Worm (Caenorhabditis elegans) whole organism, L4 larva: ENCODE results near the gene F46G11.2.

Source experiments
- D1046.2 ChIP-seq: fragments of 200-800 bp; sonication (Bioruptor generic); IDR thresholded peaks from 2 replicates; pipeline ENCODE4 v1.3.6; 2022; ENCODE audit warnings: missing genetic modification characterization, missing compliant biosample characterization
- F26F4.8 ChIP-seq: fragments of 200-800 bp; sonication (Bioruptor generic); conservative IDR thresholded peaks from 2 replicates; pipeline ENCODE4 v1.3.6; 2022; ENCODE audit warnings: missing genetic modification characterization, missing compliant biosample characterization
- F37D6.2 ChIP-seq: sonication (generic microtip); optimal IDR thresholded peaks from 2 replicates; lab custom pipeline; 2016; ENCODE audit warnings: mild to moderate bottlenecking, missing genetic modification characterization, missing compliant biosample characterization
- F49E8.2 ChIP-seq: sonication (generic microtip); optimal IDR thresholded peaks from 2 replicates; lab custom pipeline; 2016; ENCODE audit warnings: missing compliant biosample characterization, mild to moderate bottlenecking, missing genetic modification characterization, borderline replicate concordance
- Y105C5A.15 ChIP-seq: fragments of 200-800 bp; sonication (Bioruptor generic); IDR thresholded peaks from 2 replicates; pipeline ENCODE4 v1.3.6; 2022; ENCODE audit warnings: missing genetic modification characterization, missing compliant biosample characterization
- Y48G9A.11 ChIP-seq: fragments of 200-800 bp; sonication (Bioruptor generic); IDR thresholded peaks from 2 replicates; pipeline ENCODE4 v1.3.6; 2022; ENCODE audit warnings: missing genetic modification reagents, missing genetic modification characterization, missing compliant biosample characterization
- Y75B8A.6 ChIP-seq: fragments of 200-800 bp; sonication (Bioruptor generic); IDR thresholded peaks from 2 replicates; pipeline ENCODE4 v1.3.6; 2022; ENCODE audit warnings: missing genetic modification reagents, missing genetic modification characterization, missing compliant biosample characterization
- aha-1 ChIP-seq: fragments of 150-350 bp; peaks from one replicate; lab custom pipeline; 2014; ENCODE audit warnings: missing biosample characterization, missing genetic modification characterization
- ceh-44 ChIP-seq: fragments of 200-800 bp; sonication (Bioruptor generic); IDR thresholded peaks from 2 replicates; pipeline ENCODE4 v1.3.6; 2022; ENCODE audit warnings: missing genetic modification reagents, missing genetic modification characterization, missing compliant biosample characterization
- ceh-62 ChIP-seq: sonication (generic microtip); optimal IDR thresholded peaks from 2 replicates; lab custom pipeline; 2017; ENCODE audit warnings: missing biosample characterization, missing genetic modification characterization
- ctbp-1 ChIP-seq: fragments of 200-800 bp; sonication (Bioruptor generic); IDR thresholded peaks from 2 replicates; pipeline ENCODE4 v1.3.6; 2022; ENCODE audit warnings: missing genetic modification reagents, missing genetic modification characterization, missing compliant biosample characterization
- daf-19 ChIP-seq: fragments of 200-800 bp; sonication (Bioruptor generic); conservative IDR thresholded peaks from 2 replicates; pipeline ENCODE4 v1.3.6; 2022; ENCODE audit warnings: missing genetic modification characterization, missing compliant biosample characterization
- daf-8 ChIP-seq: fragments of 200-800 bp; sonication (Bioruptor generic); IDR thresholded peaks from 2 replicates; pipeline ENCODE4 v1.3.6; 2022; ENCODE audit warnings: missing genetic modification characterization, missing compliant biosample characterization
- dpl-1 ChIP-seq: fragments of 150-350 bp; optimal IDR thresholded peaks from 2 replicates; lab custom pipeline; 2014; ENCODE audit warnings: missing biosample characterization, missing genetic modification reagents, missing genetic modification characterization
- dve-1 ChIP-seq: sonication (generic microtip); optimal IDR thresholded peaks from 2 replicates; lab custom pipeline; 2017; ENCODE audit warnings: antibody characterized with exemption, mild to moderate bottlenecking, missing genetic modification characterization, missing compliant biosample characterization; ENCODE audit not compliant: insufficient read depth
- gei-8 ChIP-seq: fragments of 200-800 bp; sonication (Bioruptor generic); optimal IDR thresholded peaks from 2 replicates; lab custom pipeline; 2018; ENCODE audit warnings: mild to moderate bottlenecking, missing genetic modification characterization, missing compliant biosample characterization
- lir-3 ChIP-seq: sonication (generic microtip); optimal IDR thresholded peaks from 2 replicates; lab custom pipeline; 2016; ENCODE audit warnings: mild to moderate bottlenecking, missing genetic modification characterization, missing compliant biosample characterization
- lsy-2 ChIP-seq, 2 experiments: fragments of 150-350 bp in 1 of 2; sonication (generic microtip) in 1 of 2; optimal IDR thresholded peaks; 2 replicates each; lab custom pipeline; 2014 to 2017; ENCODE audit warnings: missing biosample characterization in 2 of 2, missing genetic modification characterization in 2 of 2
- mdt-29 ChIP-seq: fragments of 200-800 bp; sonication (Bioruptor generic); IDR thresholded peaks from 2 replicates; pipeline ENCODE4 v1.3.6; 2022; ENCODE audit warnings: missing genetic modification reagents, missing genetic modification characterization, missing compliant biosample characterization
- mes-2 ChIP-seq: sonication (generic microtip); optimal IDR thresholded peaks from 2 replicates; lab custom pipeline; 2016; ENCODE audit warnings: missing genotype, mild to moderate bottlenecking, missing genetic modification characterization, missing compliant biosample characterization; ENCODE audit not compliant: poor library complexity, severe bottlenecking
- mxl-2 ChIP-seq: fragments of 200-800 bp; sonication (Bioruptor generic); conservative IDR thresholded peaks from 2 replicates; pipeline ENCODE4 v1.3.6; 2022; ENCODE audit warnings: missing genetic modification reagents, missing genetic modification characterization, missing compliant biosample characterization
- mxl-3 ChIP-seq: fragments of 200-800 bp; sonication (Bioruptor generic); optimal IDR thresholded peaks from 2 replicates; lab custom pipeline; 2018; ENCODE audit warnings: mild to moderate bottlenecking, missing genetic modification characterization, missing compliant biosample characterization
- nhr-11 ChIP-seq: fragments of 150-350 bp; optimal IDR thresholded peaks from 2 replicates; lab custom pipeline; 2014; ENCODE audit warnings: missing biosample characterization, missing genetic modification characterization
- nhr-25 ChIP-seq: sonication (generic microtip); optimal IDR thresholded peaks from 2 replicates; lab custom pipeline; 2017; ENCODE audit warnings: missing genetic modification characterization, mild to moderate bottlenecking, missing compliant biosample characterization, antibody characterized with exemption, moderate library complexity, borderline replicate concordance; ENCODE audit not compliant: insufficient read depth
- nhr-41 ChIP-seq: fragments of 200-800 bp; sonication (Bioruptor generic); IDR thresholded peaks from 2 replicates; pipeline ENCODE4 v1.3.6; 2022; ENCODE audit warnings: missing genetic modification reagents, missing genetic modification characterization, missing compliant biosample characterization
- nhr-76 ChIP-seq: fragments of 150-350 bp; optimal IDR thresholded peaks from 2 replicates; lab custom pipeline; 2014; ENCODE audit warnings: missing biosample characterization, missing genetic modification characterization
- pqm-1 ChIP-seq: sonication (generic microtip); optimal IDR thresholded peaks from 2 replicates; lab custom pipeline; 2017; ENCODE audit warnings: missing biosample characterization, missing genetic modification characterization
- set-16 ChIP-seq: fragments of 200-800 bp; sonication (Bioruptor generic); IDR thresholded peaks from 2 replicates; pipeline ENCODE4 v1.3.6; 2022; ENCODE audit warnings: missing genetic modification reagents, missing genetic modification characterization, missing compliant biosample characterization
- skn-1 ChIP-seq: fragments of 150-350 bp; optimal IDR thresholded peaks from 2 replicates; lab custom pipeline; 2014; ENCODE audit warnings: missing biosample characterization, missing genetic modification characterization
- tag-97 ChIP-seq: fragments of 200-800 bp; sonication (Bioruptor generic); IDR thresholded peaks from 2 replicates; pipeline ENCODE4 v1.3.6; 2022; ENCODE audit warnings: missing genetic modification characterization, missing compliant biosample characterization
- unc-62 ChIP-seq, 3 experiments: fragments of 150-350 bp in 1 of 3; sonication (generic microtip); optimal IDR thresholded peaks in 2 of 3; peaks in 1 of 3; 1 replicate in 1 of 3; 2 replicates in 2 of 3; lab custom pipeline; 2014 to 2017; ENCODE audit warnings: missing biosample characterization in 3 of 3, missing genetic modification characterization in 3 of 3, missing genetic modification reagents in 3 of 3, missing genotype in 1 of 3
- zip-11 ChIP-seq: fragments of 200-800 bp; sonication (Bioruptor generic); IDR thresholded peaks from 2 replicates; pipeline ENCODE4 v1.3.6; 2022; ENCODE audit warnings: missing genetic modification characterization, missing compliant biosample characterization
- zip-2 ChIP-seq: fragments of 150-350 bp; optimal IDR thresholded peaks from 2 replicates; lab custom pipeline; 2014; ENCODE audit warnings: missing biosample characterization, missing genetic modification characterization
- ztf-7 ChIP-seq: fragments of 150-350 bp; optimal IDR thresholded peaks from 2 replicates; lab custom pipeline; 2014; ENCODE audit warnings: missing biosample characterization, missing genetic modification characterization

Gene F46G11.2

DNA sequence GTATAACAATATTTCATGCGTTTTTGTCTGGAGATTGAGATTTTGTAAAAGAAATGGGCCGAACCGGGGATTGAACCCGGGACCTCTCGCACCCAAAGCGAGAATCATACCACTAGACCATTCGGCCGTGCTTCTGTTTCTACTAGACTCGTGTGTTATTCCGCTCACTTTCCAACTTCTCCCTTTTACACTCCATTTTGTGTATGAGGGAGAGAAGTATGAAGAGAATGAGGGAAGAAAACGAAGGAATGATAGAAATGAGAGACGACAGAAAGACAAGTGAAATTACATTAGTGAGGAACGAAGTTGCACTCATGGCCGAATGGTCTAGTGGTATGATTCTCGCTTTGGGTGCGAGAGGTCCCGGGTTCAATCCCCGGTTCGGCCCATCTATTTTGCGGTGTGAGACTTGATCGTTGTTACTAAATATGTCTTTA lies 13.2 kb downstream of the F46G11.2 start (continued):
- TF ChIP-seq nhr-25 (tag; lab: Kevin White, UChicago) (peak; percentile 89), lir-3 (tag; lab: Kevin White, UChicago) (peak; percentile 83), D1046.2 (peak; percentile 47; the same call in 1 of the 2 replicates), dve-1 (peak; percentile 73), mxl-3 (GFP tag; lab: Kevin White, UChicago) (peak; percentile 78), nhr-41 (0 out of 2 replicates have a peak, but pooled peaks have one; percentile 53), gei-8 (peak; percentile 93), mdt-29 (peak; percentile 85), daf-19 (GFP tag; lab: Robert Waterston, UW) (peak; percentile 92), Y48G9A.11 (GFP tag; lab: Robert Waterston, UW) (peak; percentile 75), mxl-2 (GFP tag; lab: Robert Waterston, UW) (peak; percentile 81)

DNA sequence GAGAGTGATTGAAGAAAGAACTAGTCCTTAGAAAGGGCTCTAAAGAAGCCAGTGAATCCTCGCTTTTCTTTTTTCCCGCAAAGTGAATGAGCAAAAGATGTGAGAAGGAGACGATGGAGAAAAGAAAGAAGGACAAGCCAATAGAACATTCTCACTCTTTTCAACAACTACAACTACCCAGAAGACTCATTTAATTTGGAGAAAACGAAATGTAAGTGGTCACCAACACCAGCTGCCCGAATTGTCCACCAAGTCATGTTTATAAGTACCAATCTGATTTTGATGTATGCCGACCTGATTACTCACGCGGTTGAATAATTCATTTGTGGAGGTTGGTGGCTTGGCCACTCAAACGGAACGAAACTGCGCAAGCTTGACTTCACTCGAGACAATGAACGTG lies 14.6 kb downstream of the F46G11.2 start:
- TF ChIP-seq lsy-2 (tag; optimal IDR thresholded peaks at IDR 0.05; lab: Kevin White, UChicago): no peak
- TF ChIP-seq skn-1 (tag; lab: Kevin White, UChicago): no peak
- TF ChIP-seq F26F4.8 (GFP tag; lab: Robert Waterston, UW): no peak
- TF ChIP-seq nhr-41: no peak
- TF ChIP-seq daf-19 (GFP tag; lab: Robert Waterston, UW): no peak
- no peak for TF ChIP-seq zip-2 (tag; lab: Kevin White, UChicago)
- no peak for TF ChIP-seq zip-11 (GFP tag; lab: Robert Waterston, UW)
- TF ChIP-seq F49E8.2 (tag; lab: Kevin White, UChicago): no peak
- no peak for TF ChIP-seq Y75B8A.6 (GFP tag; lab: Robert Waterston, UW)
- TF ChIP-seq dpl-1 (GFP tag; lab: Kevin White, UChicago): no peak
- no peak for TF ChIP-seq dve-1
- no peak for TF ChIP-seq mes-2 (tag; lab: Kevin White, UChicago)
- TF ChIP-seq mxl-2 (GFP tag; lab: Robert Waterston, UW): no peak
- no peak for TF ChIP-seq ctbp-1
- no peak for TF ChIP-seq pqm-1 (tag; lab: Kevin White, UChicago)
- no peak for TF ChIP-seq daf-8 (GFP tag; lab: Robert Waterston, UW)
- no peak for TF ChIP-seq ztf-7 (tag; lab: Kevin White, UChicago)
- TF ChIP-seq nhr-11: no peak
- no peak for TF ChIP-seq Y105C5A.15 (GFP tag; lab: Robert Waterston, UW)
- no peak for TF ChIP-seq F37D6.2 (tag; lab: Kevin White, UChicago)

ce11 chrX:5803492-5803891 lies 15.5 kb downstream of the F46G11.2 start:
- TF ChIP-seq F37D6.2 (tag; lab: Kevin White, UChicago) (no peak), ceh-62 (no peak), nhr-25 (tag; lab: Kevin White, UChicago) (peak; percentile 81), ctbp-1 (no peak), nhr-76 (tag; lab: Kevin White, UChicago) (no peak), unc-62 (GFP tag; optimal IDR thresholded peaks at IDR 0.05 in 1 of 2; lab: Kevin White, UChicago) (peak in 1 of 2 experiments; percentile 96), unc-62 (tag; optimal IDR thresholded peaks at IDR 0.05; lab: Kevin White, UChicago) (no peak), aha-1 (tag; lab: Kevin White, UChicago) (no peak), set-16 (GFP tag; lab: Robert Waterston, UW) (no peak), ceh-44 (GFP tag; lab: Robert Waterston, UW) (no peak), mxl-3 (GFP tag; lab: Kevin White, UChicago) (no peak), skn-1 (tag; lab: Kevin White, UChicago) (no peak), tag-97 (GFP tag; lab: Robert Waterston, UW) (no peak)
